Fruit fly (Drosophila melanogaster) ovary, adult (tissue): Measurements from ENCODE around the gene CG6431.

ENCODE experiments used
- CG17801 ChIP-seq: fragments of 200-800 bp; optimal IDR thresholded peaks from 2 replicates; lab custom pipeline; 2019; ENCODE audit warnings: missing biosample characterization, mild to moderate bottlenecking, missing genetic modification characterization, moderate library complexity; ENCODE audit not compliant: partially characterized antibody

Gene CG6431

DNA sequence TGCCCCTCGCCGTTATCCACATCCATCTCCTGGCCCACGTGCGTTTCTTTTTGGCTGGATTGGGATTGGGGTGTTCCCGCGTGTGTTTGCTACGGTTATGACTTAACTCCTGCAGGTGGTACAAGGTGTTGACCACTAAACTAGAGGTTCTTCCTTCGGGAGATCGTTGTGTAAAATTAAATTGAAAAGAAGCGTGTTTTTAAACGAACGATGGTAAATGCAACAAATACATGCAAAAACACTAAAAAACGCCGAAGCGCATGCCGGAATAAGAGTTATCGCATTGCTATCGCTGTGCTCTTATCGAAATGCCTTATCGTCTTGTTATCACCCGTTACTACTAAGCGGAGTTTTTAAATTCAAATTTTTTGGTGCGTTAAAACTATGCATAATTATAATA, 45.7 kb downstream of the CG6431 start, which contains the start of gene CG6724:
Gene CG6724, minus strand, starts transcription at position 245 of the 400 bp plus-strand sequence.
- no peak for TF ChIP-seq CG17801 (GFP tag; lab: Kevin White, UChicago)

DNA sequence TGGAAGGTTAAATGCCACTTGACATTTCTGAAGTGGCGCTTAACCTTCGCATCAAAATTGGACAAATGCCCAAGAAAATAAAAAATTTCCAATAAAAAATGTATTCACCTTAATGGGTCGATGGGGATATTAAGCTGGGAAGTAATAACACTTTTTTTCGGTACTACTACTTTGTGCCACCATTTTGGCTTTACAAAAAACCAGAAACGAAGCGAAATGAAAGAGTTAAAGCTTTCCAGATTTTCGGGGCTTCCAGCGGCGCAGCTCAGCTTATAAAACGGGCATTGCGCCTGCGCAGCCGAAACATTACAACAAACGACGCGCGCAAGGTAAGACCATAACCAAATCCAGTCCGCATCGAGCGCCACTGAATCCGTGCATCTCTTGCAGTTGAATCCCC, 46.6 kb downstream of the CG6431 start, which contains the start of gene CG17127:
Gene CG17127, plus strand, starts transcription at position 301 of the 400 bp plus-strand sequence.
- TF ChIP-seq CG17801 (GFP tag; lab: Kevin White, UChicago): no peak

DNA sequence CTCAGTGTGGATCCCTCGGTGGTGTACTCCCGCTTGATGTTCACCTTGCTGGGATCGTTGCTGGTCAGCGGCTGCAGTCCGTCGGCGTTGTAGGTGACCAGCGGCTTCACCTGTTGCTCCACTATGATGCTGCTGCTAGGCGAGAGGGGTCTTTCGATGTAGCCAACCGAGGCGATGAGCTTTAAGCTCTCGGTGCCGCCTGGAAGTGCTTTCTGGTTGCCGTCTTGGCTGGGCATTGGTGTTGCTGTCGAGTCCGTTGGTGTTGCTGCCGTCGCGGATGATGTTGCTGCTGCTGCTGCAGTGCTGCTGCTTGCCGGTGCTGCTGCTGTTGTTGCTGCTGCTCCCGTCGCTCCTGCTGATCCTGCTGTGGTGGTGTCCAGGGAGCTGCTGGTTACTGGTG, 50.0 kb downstream of the CG6431 start:
- TF ChIP-seq CG17801 (GFP tag; lab: Kevin White, UChicago): no peak
